Fruit fly (Drosophila melanogaster) whole organism, prepupa: ENCODE results near the gene ru.
A peak's percentile ranks its signal among the peaks of the same experiment; 100 is the strongest.

ENCODE experiments used
- Blimp-1 ChIP-seq: fragments of 200-800 bp; sonication (Bioruptor generic); optimal IDR thresholded peaks from 3 replicates; lab custom pipeline; 2017; ENCODE audit warnings: missing biosample characterization, missing genetic modification characterization, mild to moderate bottlenecking, moderate library complexity, missing genetic modification reagents
- CG10631 ChIP-seq: fragments of 200-800 bp; sonication (Bioruptor generic); optimal IDR thresholded peaks from 2 replicates; lab custom pipeline; 2016; ENCODE audit warnings: missing biosample characterization, missing genetic modification characterization
- CG10669 ChIP-seq: fragments of 200-800 bp; sonication (Bioruptor generic); optimal IDR thresholded peaks from 3 replicates; lab custom pipeline; 2018; ENCODE audit warnings: missing biosample characterization, mild to moderate bottlenecking, missing genetic modification characterization, moderate library complexity
- CG11294 ChIP-seq: fragments of 200-800 bp; sonication (Bioruptor generic); IDR thresholded peaks from 2 replicates; pipeline ENCODE4 v1.3.6; 2022; ENCODE audit warnings: missing biosample characterization, missing genetic modification characterization
- CG11902 ChIP-seq: fragments of 200-800 bp; sonication (Bioruptor generic); optimal IDR thresholded peaks from 3 replicates; lab custom pipeline; 2016; ENCODE audit warnings: missing biosample characterization, missing genetic modification characterization
- CG15336 ChIP-seq: fragments of 200-800 bp; sonication (Bioruptor generic); IDR thresholded peaks from 2 replicates; pipeline ENCODE4 v1.3.6; 2022; ENCODE audit warnings: missing biosample characterization, missing genetic modification characterization
- CG1621 ChIP-seq: fragments of 200-800 bp; sonication (Bioruptor generic); optimal IDR thresholded peaks from 3 replicates; lab custom pipeline; 2018; ENCODE audit warnings: missing biosample characterization, mild to moderate bottlenecking, missing genetic modification characterization
- CG16779 ChIP-seq: fragments of 200-800 bp; sonication (Bioruptor generic); optimal IDR thresholded peaks from 3 replicates; lab custom pipeline; 2017; ENCODE audit warnings: missing biosample characterization, mild to moderate bottlenecking, missing genetic modification characterization
- CG31627 ChIP-seq: fragments of 200-800 bp; sonication (Bioruptor generic); optimal IDR thresholded peaks from 3 replicates; lab custom pipeline; 2016; ENCODE audit warnings: missing biosample characterization, missing genetic modification characterization
- CG4318 ChIP-seq: fragments of 200-800 bp; sonication (Bioruptor generic); optimal IDR thresholded peaks from 3 replicates; lab custom pipeline; 2017; ENCODE audit warnings: missing biosample characterization, mild to moderate bottlenecking, missing genetic modification characterization
- CG6163 ChIP-seq: fragments of 200-800 bp; sonication (Bioruptor generic); IDR thresholded peaks from 3 replicates; pipeline ENCODE4 v1.3.6; 2022; ENCODE audit warnings: missing biosample characterization, missing genetic modification characterization
- CG6276 ChIP-seq: fragments of 200-800 bp; sonication (Bioruptor generic); optimal IDR thresholded peaks from 2 replicates; lab custom pipeline; 2017; ENCODE audit warnings: missing biosample characterization, mild to moderate bottlenecking, missing genetic modification characterization
- CG6792 ChIP-seq: fragments of 200-800 bp; sonication (Bioruptor generic); optimal IDR thresholded peaks from 3 replicates; lab custom pipeline; 2016; ENCODE audit warnings: missing biosample characterization, missing genetic modification characterization
- CG6808 ChIP-seq: fragments of 200-800 bp; sonication (Bioruptor generic); optimal IDR thresholded peaks from 3 replicates; lab custom pipeline; 2017; ENCODE audit warnings: missing biosample characterization, missing genetic modification characterization, mild to moderate bottlenecking, moderate library complexity, missing genetic modification reagents
- CG6854 ChIP-seq: fragments of 200-800 bp; sonication (Bioruptor generic); optimal IDR thresholded peaks from 2 replicates; lab custom pipeline; 2017; ENCODE audit warnings: missing biosample characterization, mild to moderate bottlenecking, missing genetic modification characterization
- CG7368 ChIP-seq: fragments of 200-800 bp; sonication (Bioruptor generic); optimal IDR thresholded peaks from 3 replicates; lab custom pipeline; 2016; ENCODE audit warnings: missing biosample characterization, missing genetic modification characterization
- CG8119 ChIP-seq: fragments of 200-800 bp; sonication (Bioruptor generic); IDR thresholded peaks from 3 replicates; pipeline ENCODE4 v1.3.6; 2022; ENCODE audit warnings: missing biosample characterization, missing genetic modification characterization
- CG8632 ChIP-seq: fragments of 200-800 bp; sonication (Bioruptor generic); optimal IDR thresholded peaks from 3 replicates; lab custom pipeline; 2016; ENCODE audit warnings: missing biosample characterization, missing genetic modification characterization
- Eip75B ChIP-seq: fragments of 200-800 bp; sonication (Bioruptor generic); optimal IDR thresholded peaks from 3 replicates; lab custom pipeline; 2016; ENCODE audit warnings: missing biosample characterization, missing genetic modification characterization
- Eip78C ChIP-seq: fragments of 200-800 bp; sonication (Bioruptor generic); peaks from one replicate; lab custom pipeline; 2016; ENCODE audit warnings: missing biosample characterization, missing genetic modification characterization
- Eip93F ChIP-seq: fragments of 200-800 bp; sonication (Bioruptor generic); optimal IDR thresholded peaks from 2 replicates; lab custom pipeline; 2016; ENCODE audit warnings: missing biosample characterization, mild to moderate bottlenecking, missing genetic modification characterization
- Ets96B ChIP-seq: fragments of 200-800 bp; optimal IDR thresholded peaks from 2 replicates; lab custom pipeline; 2019; ENCODE audit warnings: missing biosample characterization, mild to moderate bottlenecking, missing genetic modification characterization, moderate library complexity
- Gug ChIP-seq: fragments of 200-800 bp; sonication (Bioruptor generic); IDR thresholded peaks from 2 replicates; pipeline ENCODE4 v1.3.6; 2022; ENCODE audit warnings: missing biosample characterization, missing genetic modification characterization
- Hr38 ChIP-seq: sonication (Bioruptor generic); optimal IDR thresholded peaks from 2 replicates; lab custom pipeline; 2016; ENCODE audit warnings: missing biosample characterization, missing genetic modification characterization
- Hr4 ChIP-seq: fragments of 200-800 bp; sonication (Bioruptor generic); optimal IDR thresholded peaks from 3 replicates; lab custom pipeline; 2016; ENCODE audit warnings: missing biosample characterization, missing genetic modification characterization
- Met ChIP-seq: fragments of 200-800 bp; sonication (Bioruptor generic); optimal IDR thresholded peaks from 3 replicates; lab custom pipeline; 2016; ENCODE audit warnings: missing biosample characterization, missing genetic modification characterization
- Smox ChIP-seq: fragments of 200-800 bp; sonication (Bioruptor generic); optimal IDR thresholded peaks from 3 replicates; lab custom pipeline; 2016; ENCODE audit warnings: missing biosample characterization, missing genetic modification characterization
- Sox102F ChIP-seq: fragments of 200-800 bp; sonication (Bioruptor generic); optimal IDR thresholded peaks from 2 replicates; lab custom pipeline; 2016; ENCODE audit warnings: missing biosample characterization, mild to moderate bottlenecking, missing genetic modification characterization
- Sox14 ChIP-seq: fragments of 200-800 bp; sonication (Bioruptor generic); optimal IDR thresholded peaks from 3 replicates; lab custom pipeline; 2016; ENCODE audit warnings: missing biosample characterization, missing genetic modification characterization
- achi ChIP-seq: fragments of 200-800 bp; sonication (Bioruptor generic); optimal IDR thresholded peaks from 3 replicates; lab custom pipeline; 2016; ENCODE audit warnings: missing biosample characterization, missing genetic modification characterization
- acj6 ChIP-seq: fragments of 200-800 bp; sonication (Bioruptor generic); optimal IDR thresholded peaks from 3 replicates; lab custom pipeline; 2016; ENCODE audit warnings: missing biosample characterization, missing genetic modification characterization
- cyc ChIP-seq: fragments of 200-800 bp; sonication (Bioruptor generic); optimal IDR thresholded peaks from 3 replicates; lab custom pipeline; 2016; ENCODE audit warnings: missing biosample characterization, missing genetic modification characterization
- dac ChIP-seq: fragments of 200-800 bp; sonication (Bioruptor generic); optimal IDR thresholded peaks from 2 replicates; lab custom pipeline; 2017; ENCODE audit warnings: missing biosample characterization, mild to moderate bottlenecking, missing genetic modification characterization
- dsx ChIP-seq: fragments of 200-800 bp; optimal IDR thresholded peaks from 3 replicates; lab custom pipeline; 2019; ENCODE audit warnings: missing biosample characterization, mild to moderate bottlenecking, missing genetic modification characterization, moderate library complexity; ENCODE audit not compliant: poor library complexity, severe bottlenecking
- eg ChIP-seq: fragments of 200-800 bp; sonication (Bioruptor generic); IDR thresholded peaks from 3 replicates; pipeline ENCODE4 v1.3.6; 2022; ENCODE audit warnings: missing biosample characterization, missing genetic modification characterization
- esn ChIP-seq: fragments of 200-800 bp; sonication (Bioruptor generic); optimal IDR thresholded peaks from 2 replicates; lab custom pipeline; 2016; ENCODE audit warnings: missing biosample characterization, mild to moderate bottlenecking, missing genetic modification characterization, moderate library complexity
- fd59A ChIP-seq: fragments of 200-800 bp; sonication (Bioruptor generic); optimal IDR thresholded peaks from 2 replicates; lab custom pipeline; 2017; ENCODE audit warnings: missing biosample characterization, mild to moderate bottlenecking, missing genetic modification characterization, missing genetic modification reagents
- fd85E ChIP-seq: fragments of 200-800 bp; sonication (Bioruptor generic); optimal IDR thresholded peaks from 3 replicates; lab custom pipeline; 2016; ENCODE audit warnings: missing biosample characterization, missing genetic modification characterization
- fkh ChIP-seq: fragments of 200-800 bp; sonication (Bioruptor generic); optimal IDR thresholded peaks from 3 replicates; lab custom pipeline; 2017; ENCODE audit warnings: missing biosample characterization, mild to moderate bottlenecking, missing genetic modification characterization, moderate library complexity
- lz ChIP-seq: fragments of 200-800 bp; sonication (Bioruptor generic); optimal IDR thresholded peaks from 3 replicates; lab custom pipeline; 2016; ENCODE audit warnings: missing biosample characterization, missing genetic modification characterization
- pdm3 ChIP-seq: fragments of 200-800 bp; sonication (Bioruptor generic); optimal IDR thresholded peaks from 3 replicates; lab custom pipeline; 2016; ENCODE audit warnings: missing biosample characterization, missing genetic modification characterization
- salr ChIP-seq, 2 experiments: fragments of 200-800 bp; sonication (Bioruptor generic); optimal IDR thresholded peaks; 3 replicates each; lab custom pipeline; 2016 to 2018; ENCODE audit warnings: missing biosample characterization in 2 of 2, missing genetic modification characterization in 2 of 2, mild to moderate bottlenecking in 1 of 2
- topi ChIP-seq: fragments of 200-800 bp; sonication (Bioruptor generic); optimal IDR thresholded peaks from 3 replicates; lab custom pipeline; 2016; ENCODE audit warnings: missing biosample characterization, missing genetic modification characterization
- vri ChIP-seq: fragments of 200-800 bp; sonication (Bioruptor generic); optimal IDR thresholded peaks from 3 replicates; lab custom pipeline; 2016; ENCODE audit warnings: missing biosample characterization, mild to moderate bottlenecking, missing genetic modification characterization

The ru gene

dm6 chr3L:1335989-1336961, 34.2 kb upstream of the ru start (continued):
- TF ChIP-seq CG6276 (GFP tag; lab: Kevin White, UChicago) (no peak), topi (GFP tag; lab: Kevin White, UChicago) (peak; percentile 23), Smox (GFP tag; lab: Kevin White, UChicago) (no peak), Blimp-1 (GFP tag; lab: Kevin White, UChicago) (no peak), vri (GFP tag; lab: Kevin White, UChicago) (peak; percentile 91), Eip75B (no peak), pdm3 (GFP tag; lab: Kevin White, UChicago) (no peak), CG11902 (no peak), achi (GFP tag; lab: Kevin White, UChicago) (no peak), CG31627 (GFP tag; lab: Kevin White, UChicago) (peak; percentile 38), Sox102F (GFP tag; lab: Kevin White, UChicago) (no peak), lz (GFP tag; lab: Kevin White, UChicago) (no peak), fkh (GFP tag; lab: Kevin White, UChicago) (peak; percentile 36), dsx (GFP tag; lab: Kevin White, UChicago) (no peak), CG10669 (no peak), CG8632 (GFP tag; lab: Kevin White, UChicago) (no peak), dac (GFP tag; lab: Kevin White, UChicago) (no peak), eg (GFP tag; lab: Robert Waterston, UW) (peak; percentile 53; the same call in 2 of the 3 replicates), CG11294 (GFP tag; lab: Robert Waterston, UW) (no peak)

DNA sequence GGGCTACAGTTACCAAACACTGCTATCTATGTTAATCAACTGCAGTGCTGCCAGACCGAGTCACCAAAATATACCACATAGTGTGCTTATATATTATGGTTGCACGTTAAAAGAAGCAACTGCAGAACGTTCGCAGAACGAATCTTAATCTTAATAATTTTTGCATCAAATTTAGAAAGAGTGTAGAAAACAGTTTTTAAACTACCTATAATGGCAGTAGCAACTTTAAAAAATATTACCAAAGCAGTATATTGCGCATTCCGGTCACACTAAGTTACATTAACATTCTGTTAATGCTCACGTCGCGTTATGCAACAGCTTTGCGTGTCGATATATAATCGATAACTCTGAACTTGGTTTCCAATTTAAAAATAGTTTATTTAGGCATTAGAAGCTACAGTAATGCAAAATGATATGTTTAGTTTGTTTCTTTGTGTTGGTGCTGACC, 28.3 kb upstream of the ru start, which contains the start of gene indra:
indra (minus strand) TSS at position 271 of the 448 bp plus-strand sequence.
- TF ChIP-seq vri (GFP tag; lab: Kevin White, UChicago) (peak; percentile 94), Sox14 (GFP tag; lab: Kevin White, UChicago) (peak; percentile 66), CG10631 (GFP tag; lab: Kevin White, UChicago) (no peak), fkh (GFP tag; lab: Kevin White, UChicago) (peak; percentile 43), salr (GFP tag; optimal IDR thresholded peaks at IDR 0.05; lab: Kevin White, UChicago) (no peak), pdm3 (GFP tag; lab: Kevin White, UChicago) (no peak), CG10669 (no peak), Gug (0 out of 2 replicates have a peak, but pooled peaks have one; percentile 26), CG6854 (GFP tag; lab: Kevin White, UChicago) (no peak), fd85E (GFP tag; lab: Kevin White, UChicago) (no peak), Met (no peak), CG6808 (GFP tag; lab: Kevin White, UChicago) (no peak), Hr4 (no peak), CG16779 (tag; lab: Kevin White, UChicago) (no peak), topi (GFP tag; lab: Kevin White, UChicago) (no peak), CG7368 (GFP tag; lab: Kevin White, UChicago) (no peak), Blimp-1 (GFP tag; lab: Kevin White, UChicago) (no peak), dac (GFP tag; lab: Kevin White, UChicago) (no peak), Sox102F (GFP tag; lab: Kevin White, UChicago) (no peak), CG31627 (GFP tag; lab: Kevin White, UChicago) (peak; percentile 77), CG8632 (GFP tag; lab: Kevin White, UChicago) (no peak), Hr38 (GFP tag; lab: Kevin White, UChicago) (no peak), fd59A (GFP tag; lab: Kevin White, UChicago) (no peak), Ets96B (tag; lab: Kevin White, UChicago) (peak; percentile 47), eg (GFP tag; lab: Robert Waterston, UW) (peak; percentile 48; the same call in 2 of the 3 replicates), dsx (GFP tag; lab: Kevin White, UChicago) (no peak), CG6163 (GFP tag; lab: Robert Waterston, UW) (peak; percentile 48; the same call in 1 of the 3 replicates), CG1621 (tag; lab: Kevin White, UChicago) (no peak), Eip93F (GFP tag; lab: Kevin White, UChicago) (no peak), CG6276 (GFP tag; lab: Kevin White, UChicago) (no peak), CG15336 (no peak), Eip78C (GFP tag; lab: Kevin White, UChicago) (peak; percentile 71), lz (GFP tag; lab: Kevin White, UChicago) (peak; percentile 64), CG8119 (GFP tag; lab: Robert Waterston, UW) (0 out of 3 replicates have a peak, but pooled peaks have one; percentile 28), acj6 (GFP tag; lab: Kevin White, UChicago) (no peak), CG11902 (peak; percentile 47), cyc (GFP tag; lab: Kevin White, UChicago) (peak; percentile 66), CG6792 (GFP tag; lab: Kevin White, UChicago) (peak; percentile 46), esn (GFP tag; lab: Kevin White, UChicago) (peak; percentile 76), CG4318 (no peak)
